Worm (Caenorhabditis elegans) whole organism, young adult: Measurements from ENCODE around the gene M117.4.
A peak's percentile ranks its signal among the peaks of the same experiment; 100 is the strongest.

ENCODE experiments used
- C06A6.2 ChIP-seq: fragments of 200-800 bp; sonication (Bioruptor generic); conservative IDR thresholded peaks from 2 replicates; pipeline ENCODE4 v1.3.6; 2022; ENCODE audit warnings: missing genetic modification characterization, missing compliant biosample characterization
- F33H1.4 ChIP-seq: fragments of 200-800 bp; sonication (Bioruptor generic); IDR thresholded peaks from 2 replicates; pipeline ENCODE4 v1.3.6; 2022; ENCODE audit warnings: missing genetic modification reagents, missing genetic modification characterization, missing compliant biosample characterization
- F37B4.10 ChIP-seq: fragments of 200-800 bp; sonication (Bioruptor generic); IDR thresholded peaks from 2 replicates; pipeline ENCODE4 v1.3.6; 2022; ENCODE audit warnings: missing genetic modification characterization, missing compliant biosample characterization
- F39B2.1 ChIP-seq: fragments of 200-800 bp; sonication (Bioruptor generic); IDR thresholded peaks from 2 replicates; pipeline ENCODE4 v1.3.6; 2022; ENCODE audit warnings: missing genetic modification reagents, missing genetic modification characterization, missing compliant biosample characterization
- F52B5.7 ChIP-seq: sonication (generic microtip); optimal IDR thresholded peaks from 2 replicates; lab custom pipeline; 2016; ENCODE audit warnings: mild to moderate bottlenecking, missing genetic modification characterization, missing compliant biosample characterization
- F55B11.4 ChIP-seq: sonication (generic microtip); optimal IDR thresholded peaks from 2 replicates; lab custom pipeline; 2016; ENCODE audit warnings: missing compliant biosample characterization, missing genetic modification characterization, borderline replicate concordance; ENCODE audit not compliant: insufficient read depth
- Y67H2A.10 ChIP-seq: fragments of 200-800 bp; sonication (Bioruptor generic); conservative IDR thresholded peaks from 2 replicates; pipeline ENCODE4 v1.3.6; 2022; ENCODE audit warnings: missing genetic modification reagents, missing genetic modification characterization, missing compliant biosample characterization
- ama-1 ChIP-seq, 3 experiments: fragments of 150-350 bp in 1 of 3; sonication (generic microtip) in 2 of 3; optimal IDR thresholded peaks; 2 replicates each; lab custom pipeline; 2014 to 2018; ENCODE audit warnings: missing biosample characterization in 2 of 3, missing genetic modification characterization in 2 of 3, missing genetic modification reagents in 2 of 3
- aptf-3 ChIP-seq: fragments of 200-800 bp; sonication (Bioruptor generic); IDR thresholded peaks from 2 replicates; pipeline ENCODE4 v1.3.6; 2022; ENCODE audit warnings: missing genetic modification characterization, missing compliant biosample characterization
- atf-7 ChIP-seq: sonication (generic microtip); optimal IDR thresholded peaks from 2 replicates; lab custom pipeline; 2017; ENCODE audit warnings: mild to moderate bottlenecking, missing genetic modification characterization, missing compliant biosample characterization
- attf-3 ChIP-seq: fragments of 200-800 bp; sonication (Bioruptor generic); conservative IDR thresholded peaks from 2 replicates; pipeline ENCODE4 v1.3.6; 2022; ENCODE audit warnings: missing genetic modification reagents, missing genetic modification characterization, missing compliant biosample characterization
- attf-6 ChIP-seq: fragments of 200-800 bp; sonication (Bioruptor generic); IDR thresholded peaks from 2 replicates; pipeline ENCODE4 v1.3.6; 2022; ENCODE audit warnings: missing genetic modification reagents, missing genetic modification characterization, missing compliant biosample characterization
- bed-1 ChIP-seq: fragments of 200-800 bp; sonication (Bioruptor generic); IDR thresholded peaks from 2 replicates; pipeline ENCODE4 v1.3.6; 2022; ENCODE audit warnings: missing genetic modification reagents, missing genetic modification characterization, missing compliant biosample characterization
- bed-2 ChIP-seq: fragments of 200-800 bp; sonication (Bioruptor generic); IDR thresholded peaks from 2 replicates; pipeline ENCODE4 v1.3.6; 2022; ENCODE audit warnings: missing genetic modification reagents, missing genetic modification characterization, missing compliant biosample characterization
- ceh-91 ChIP-seq: fragments of 200-800 bp; sonication (Bioruptor generic); IDR thresholded peaks from 2 replicates; pipeline ENCODE4 v1.3.6; 2022; ENCODE audit warnings: missing genetic modification reagents, missing genetic modification characterization, missing compliant biosample characterization
- die-1 ChIP-seq: sonication (generic microtip); optimal IDR thresholded peaks from 2 replicates; lab custom pipeline; 2016; ENCODE audit warnings: missing genotype, mild to moderate bottlenecking, missing genetic modification characterization, missing compliant biosample characterization
- egl-18 ChIP-seq: fragments of 200-800 bp; sonication (Bioruptor generic); IDR thresholded peaks from 2 replicates; pipeline ENCODE4 v1.3.6; 2022; ENCODE audit warnings: missing genetic modification reagents, missing genetic modification characterization, missing compliant biosample characterization
- hlh-12 ChIP-seq: sonication (generic microtip); optimal IDR thresholded peaks from 2 replicates; lab custom pipeline; 2016; ENCODE audit warnings: missing genetic modification characterization, missing compliant biosample characterization
- hlh-26 ChIP-seq: fragments of 200-800 bp; sonication (Bioruptor generic); conservative IDR thresholded peaks from 2 replicates; pipeline ENCODE4 v1.3.6; 2022; ENCODE audit warnings: missing genetic modification reagents, missing genetic modification characterization, missing compliant biosample characterization
- hrde-1 ChIP-seq: sonication (generic microtip); optimal IDR thresholded peaks from 2 replicates; lab custom pipeline; 2016; ENCODE audit warnings: missing genetic modification characterization, mild to moderate bottlenecking, missing compliant biosample characterization, moderate library complexity, missing genotype, missing genetic modification reagents, borderline replicate concordance
- lag-1 ChIP-seq: fragments of 200-800 bp; sonication (Bioruptor generic); IDR thresholded peaks from 2 replicates; pipeline ENCODE4 v1.3.6; 2022; ENCODE audit warnings: missing genetic modification reagents, missing genetic modification characterization, missing compliant biosample characterization
- let-526 ChIP-seq: fragments of 200-800 bp; sonication (Bioruptor generic); IDR thresholded peaks from 2 replicates; pipeline ENCODE4 v1.3.6; 2022; ENCODE audit warnings: missing genetic modification reagents, missing genetic modification characterization, missing compliant biosample characterization
- lin-54 ChIP-seq: fragments of 200-800 bp; sonication (Bioruptor generic); optimal IDR thresholded peaks from 2 replicates; lab custom pipeline; 2018; ENCODE audit warnings: mild to moderate bottlenecking, missing genetic modification characterization, missing compliant biosample characterization
- madf-3 ChIP-seq: fragments of 200-800 bp; sonication (Bioruptor generic); IDR thresholded peaks from 2 replicates; pipeline ENCODE4 v1.3.6; 2022; ENCODE audit warnings: missing genetic modification reagents, missing genetic modification characterization, missing compliant biosample characterization
- madf-6 ChIP-seq: fragments of 200-800 bp; sonication (Bioruptor generic); IDR thresholded peaks from 2 replicates; pipeline ENCODE4 v1.3.6; 2022; ENCODE audit warnings: missing genetic modification reagents, missing genetic modification characterization, missing compliant biosample characterization
- mes-4 ChIP-seq: sonication (generic microtip); optimal IDR thresholded peaks from 2 replicates; lab custom pipeline; 2016; ENCODE audit warnings: missing genotype, missing genetic modification characterization, missing compliant biosample characterization
- mxl-1 ChIP-seq: sonication (generic microtip); optimal IDR thresholded peaks from 2 replicates; lab custom pipeline; 2016; ENCODE audit warnings: missing genetic modification characterization, missing compliant biosample characterization
- nfya-1 ChIP-seq: sonication (generic microtip); optimal IDR thresholded peaks from 2 replicates; lab custom pipeline; 2017; ENCODE audit warnings: antibody characterized with exemption, missing compliant biosample characterization, missing genetic modification characterization, borderline replicate concordance; ENCODE audit not compliant: insufficient read depth
- nfya-2 ChIP-seq: fragments of 200-800 bp; sonication (Bioruptor generic); IDR thresholded peaks from 2 replicates; pipeline ENCODE4 v1.3.6; 2022; ENCODE audit warnings: missing genetic modification reagents, missing genetic modification characterization, missing compliant biosample characterization
- nhr-120 ChIP-seq: fragments of 200-800 bp; sonication (Bioruptor generic); IDR thresholded peaks from 2 replicates; pipeline ENCODE4 v1.3.6; 2022; ENCODE audit warnings: missing genetic modification characterization, missing compliant biosample characterization
- nhr-179 ChIP-seq: sonication (generic microtip); optimal IDR thresholded peaks from 2 replicates; lab custom pipeline; 2016; ENCODE audit warnings: mild to moderate bottlenecking, missing genetic modification characterization, missing compliant biosample characterization
- nhr-27 ChIP-seq: fragments of 200-800 bp; sonication (Bioruptor generic); optimal IDR thresholded peaks from 2 replicates; lab custom pipeline; 2018; ENCODE audit warnings: mild to moderate bottlenecking, missing genetic modification characterization, moderate library complexity, missing compliant biosample characterization
- rcor-1 ChIP-seq: fragments of 200-800 bp; sonication (Bioruptor generic); IDR thresholded peaks from 2 replicates; pipeline ENCODE4 v1.3.6; 2022; ENCODE audit warnings: missing genetic modification reagents, missing genetic modification characterization, missing compliant biosample characterization
- rec-8 ChIP-seq, 2 experiments: sonication (generic microtip); optimal IDR thresholded peaks; 2 replicates each; lab custom pipeline; 2016; ENCODE audit warnings: mild to moderate bottlenecking in 2 of 2, missing genetic modification characterization in 2 of 2, missing genetic modification reagents in 2 of 2, missing genotype in 2 of 2, missing biosample characterization in 1 of 2, missing compliant biosample characterization in 1 of 2, moderate library complexity in 1 of 2
- repo-1 ChIP-seq: sonication (generic microtip); optimal IDR thresholded peaks from 2 replicates; lab custom pipeline; 2017; ENCODE audit warnings: mild to moderate bottlenecking, missing genetic modification characterization, missing compliant biosample characterization
- rpc-1 ChIP-seq, 2 experiments: fragments of 150-350 bp in 1 of 2; sonication (generic microtip) in 1 of 2; optimal IDR thresholded peaks; 2 replicates each; lab custom pipeline; 2014 to 2018; ENCODE audit warnings: missing biosample characterization in 1 of 2, missing genetic modification characterization in 1 of 2, missing genetic modification reagents in 1 of 2, missing genotype in 1 of 2
- sdz-38 ChIP-seq: sonication (generic microtip); optimal IDR thresholded peaks from 2 replicates; lab custom pipeline; 2016; ENCODE audit warnings: missing genotype, missing genetic modification characterization, missing compliant biosample characterization
- snpc-3.4 ChIP-seq: sonication (generic microtip); optimal IDR thresholded peaks from 2 replicates; lab custom pipeline; 2017; ENCODE audit warnings: missing genetic modification characterization, mild to moderate bottlenecking, missing compliant biosample characterization, antibody characterized with exemption, moderate library complexity, missing genotype, missing genetic modification reagents
- snpc-4 ChIP-seq, 5 experiments: fragments of 150-350 bp in 1 of 5; sonication (generic microtip) in 4 of 5; optimal IDR thresholded peaks; 2 replicates each; lab custom pipeline; 2014 to 2018; ENCODE audit warnings: missing genetic modification characterization in 5 of 5, missing biosample characterization in 3 of 5, antibody characterized with exemption in 2 of 5, mild to moderate bottlenecking in 2 of 5, missing compliant biosample characterization in 2 of 5, missing genotype in 2 of 5, moderate library complexity in 2 of 5, missing genetic modification reagents in 1 of 5
- tbp1 ChIP-seq: fragments of 200-800 bp; sonication (Bioruptor generic); optimal IDR thresholded peaks from 2 replicates; lab custom pipeline; 2018; ENCODE audit warnings: mild to moderate bottlenecking, missing genetic modification characterization, missing compliant biosample characterization
- unc-62 ChIP-seq: fragments of 150-350 bp; optimal IDR thresholded peaks from 2 replicates; lab custom pipeline; 2014; ENCODE audit warnings: missing biosample characterization, missing genetic modification reagents, missing genetic modification characterization
- xnd-1 ChIP-seq: sonication (generic microtip); optimal IDR thresholded peaks from 2 replicates; lab custom pipeline; 2016; ENCODE audit warnings: missing genotype, missing genetic modification reagents, missing genetic modification characterization, missing compliant biosample characterization
- zfh-2 ChIP-seq: fragments of 200-800 bp; sonication (Bioruptor generic); conservative IDR thresholded peaks from 2 replicates; pipeline ENCODE4 v1.3.6; 2022; ENCODE audit warnings: missing genetic modification reagents, missing genetic modification characterization, missing compliant biosample characterization
- zim-3 ChIP-seq: sonication (generic microtip); optimal IDR thresholded peaks from 2 replicates; lab custom pipeline; 2017; ENCODE audit warnings: mild to moderate bottlenecking, missing genetic modification characterization, moderate library complexity, missing compliant biosample characterization
- ztf-18 ChIP-seq: sonication (generic microtip); optimal IDR thresholded peaks from 2 replicates; lab custom pipeline; 2016; ENCODE audit warnings: missing genotype, mild to moderate bottlenecking, missing genetic modification characterization, missing compliant biosample characterization
- ztf-26 ChIP-seq: sonication (generic microtip); optimal IDR thresholded peaks from 2 replicates; lab custom pipeline; 2017; ENCODE audit warnings: missing genetic modification characterization, missing compliant biosample characterization
- ztf-28 ChIP-seq: fragments of 200-800 bp; sonication (Bioruptor generic); IDR thresholded peaks from 2 replicates; pipeline ENCODE4 v1.3.6; 2022; ENCODE audit warnings: missing genetic modification reagents, missing genetic modification characterization, missing compliant biosample characterization
- ztf-3 ChIP-seq: fragments of 200-800 bp; sonication (Bioruptor generic); optimal IDR thresholded peaks from 2 replicates; lab custom pipeline; 2018; ENCODE audit warnings: mild to moderate bottlenecking, missing genetic modification characterization, missing compliant biosample characterization

M117.4 gene

DNA sequence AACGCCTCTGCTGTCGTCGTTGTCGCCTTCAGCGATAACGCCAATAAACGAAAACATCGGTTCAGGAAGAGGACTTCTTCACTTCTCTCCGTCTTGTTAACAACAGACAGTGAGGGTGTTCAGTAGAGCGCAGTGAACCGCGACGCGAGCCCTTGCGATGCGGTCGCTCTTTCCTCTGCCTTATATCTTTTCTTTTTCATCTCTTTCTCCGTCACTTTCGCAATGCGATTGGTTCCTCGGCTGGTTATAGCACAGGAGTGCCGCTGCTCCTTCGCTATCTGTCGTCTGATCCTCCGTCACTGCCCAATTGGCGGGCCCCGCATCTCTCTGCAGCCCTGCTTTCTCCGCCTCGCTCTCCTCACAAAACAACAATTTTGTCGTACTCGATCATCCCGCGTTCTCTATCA lies 23.8 kb upstream of the M117.4 start (continued):
- TF ChIP-seq atf-7 (peak; percentile 29), F37B4.10 (no peak), F33H1.4 (no peak), snpc-4 (GFP tag; optimal IDR thresholded peaks at IDR 0.05; lab: Kevin White, UChicago) (no peak), snpc-4 (tag; optimal IDR thresholded peaks at IDR 0.05; lab: Kevin White, UChicago) (peak in 2 of 4 experiments; percentile 21 to 27), nfya-2 (GFP tag; lab: Robert Waterston, UW) (no peak), nhr-179 (no peak), hlh-26 (GFP tag; lab: Robert Waterston, UW) (no peak), madf-6 (GFP tag; lab: Robert Waterston, UW) (0 out of 2 replicates have a peak, but pooled peaks have one; percentile 4), ztf-3 (GFP tag; lab: Kevin White, UChicago) (no peak), ztf-28 (GFP tag; lab: Robert Waterston, UW) (no peak), snpc-3.4 (tag; lab: Kevin White, UChicago) (peak; percentile 17), madf-3 (GFP tag; lab: Robert Waterston, UW) (peak; percentile 84), nhr-120 (GFP tag; lab: Robert Waterston, UW) (no peak), let-526 (GFP tag; lab: Robert Waterston, UW) (no peak), ceh-91 (GFP tag; lab: Robert Waterston, UW) (no peak), attf-3 (no peak), bed-1 (GFP tag; lab: Robert Waterston, UW) (no peak), unc-62 (GFP tag; lab: Kevin White, UChicago) (no peak), zim-3 (tag; lab: Kevin White, UChicago) (peak; percentile 56), sdz-38 (tag; lab: Kevin White, UChicago) (no peak), F55B11.4 (tag; lab: Kevin White, UChicago) (no peak), zfh-2 (peak; percentile 99), F52B5.7 (tag; lab: Kevin White, UChicago) (peak; percentile 5), Y67H2A.10 (GFP tag; lab: Robert Waterston, UW) (no peak), ztf-18 (tag; lab: Kevin White, UChicago) (peak; percentile 41), C06A6.2 (no peak), egl-18 (GFP tag; lab: Robert Waterston, UW) (0 out of 2 replicates have a peak, but pooled peaks have one; percentile 25), tbp1 (GFP tag; lab: Kevin White, UChicago) (peak; percentile 39), lag-1 (GFP tag; lab: Robert Waterston, UW) (no peak), hrde-1 (tag; lab: Kevin White, UChicago) (no peak), ztf-26 (tag; lab: Kevin White, UChicago) (no peak), rec-8 (tag; optimal IDR thresholded peaks at IDR 0.05; lab: Kevin White, UChicago) (no peak), ama-1 (optimal IDR thresholded peaks at IDR 0.05; lab: Kevin White, UChicago) (no peak), ama-1 (GFP tag; optimal IDR thresholded peaks at IDR 0.05; lab: Kevin White, UChicago) (no peak), xnd-1 (tag; lab: Kevin White, UChicago) (no peak), nhr-27 (no peak), die-1 (no peak), attf-6 (GFP tag; lab: Robert Waterston, UW) (no peak), rpc-1 (optimal IDR thresholded peaks at IDR 0.05; lab: Kevin White, UChicago) (no peak), rpc-1 (tag; optimal IDR thresholded peaks at IDR 0.05; lab: Kevin White, UChicago) (no peak), rcor-1 (GFP tag; lab: Robert Waterston, UW) (peak; percentile 56; the same call in 1 of the 2 replicates), mes-4 (tag; lab: Kevin White, UChicago) (no peak), hlh-12 (no peak), mxl-1 (no peak), F39B2.1 (GFP tag; lab: Robert Waterston, UW) (no peak), lin-54 (no peak), bed-2 (no peak), aptf-3 (GFP tag; lab: Robert Waterston, UW) (no peak), nfya-1 (tag; lab: Kevin White, UChicago) (no peak), repo-1 (tag; lab: Kevin White, UChicago) (peak; percentile 25)
